Worm (Caenorhabditis elegans) whole organism, midembryonic: Measurements from ENCODE around the gene pud-1.2.

Experiments
- T22C8.4 ChIP-seq: fragments of 200-800 bp; sonication (Bioruptor generic); IDR thresholded peaks from 2 replicates; pipeline ENCODE4 v1.3.6; 2022; ENCODE audit warnings: missing genetic modification characterization, missing compliant biosample characterization
- cog-1 ChIP-seq: sonication (generic microtip); optimal IDR thresholded peaks from 2 replicates; lab custom pipeline; 2016; ENCODE audit warnings: missing genetic modification characterization, missing compliant biosample characterization
- flt-1 ChIP-seq: fragments of 200-800 bp; sonication (Bioruptor generic); IDR thresholded peaks from 2 replicates; pipeline ENCODE4 v1.3.6; 2022; ENCODE audit warnings: missing genetic modification characterization, missing compliant biosample characterization
- klf-2 ChIP-seq: fragments of 200-800 bp; sonication (Bioruptor generic); conservative IDR thresholded peaks from 2 replicates; pipeline ENCODE4 v1.3.6; 2022; ENCODE audit warnings: missing genetic modification reagents, missing genetic modification characterization, missing compliant biosample characterization
- med-1 ChIP-seq: sonication (generic microtip); optimal IDR thresholded peaks from 2 replicates; lab custom pipeline; 2017; ENCODE audit warnings: missing genetic modification characterization, mild to moderate bottlenecking, missing compliant biosample characterization, antibody characterized with exemption, missing genetic modification reagents; ENCODE audit not compliant: insufficient read depth
- ref-1 ChIP-seq: fragments of 200-800 bp; sonication (Bioruptor generic); conservative IDR thresholded peaks from 2 replicates; pipeline ENCODE4 v1.3.6; 2022; ENCODE audit warnings: missing genetic modification reagents, missing genetic modification characterization, missing compliant biosample characterization
- tab-1 ChIP-seq: fragments of 200-800 bp; sonication (Bioruptor generic); IDR thresholded peaks from 2 replicates; pipeline ENCODE4 v1.3.6; 2022; ENCODE audit warnings: missing genetic modification characterization, missing compliant biosample characterization
- ztf-23 ChIP-seq: fragments of 200-800 bp; sonication (Bioruptor generic); IDR thresholded peaks from 2 replicates; pipeline ENCODE4 v1.3.6; 2022; ENCODE audit warnings: missing genetic modification reagents, missing genetic modification characterization, missing compliant biosample characterization
- ztf-29 ChIP-seq: fragments of 200-800 bp; sonication (Bioruptor generic); IDR thresholded peaks from 2 replicates; pipeline ENCODE4 v1.3.6; 2022; ENCODE audit warnings: missing genetic modification reagents, missing genetic modification characterization, missing compliant biosample characterization

- no peak for TF ChIP-seq tab-1 (GFP tag; lab: Robert Waterston, UW)
- no peak for TF ChIP-seq flt-1 (GFP tag; lab: Robert Waterston, UW)
- TF ChIP-seq cog-1 (tag; lab: Kevin White, UChicago), result peak; percentile 67
- no peak for TF ChIP-seq T22C8.4
- no peak for TF ChIP-seq med-1 (GFP tag; lab: Kevin White, UChicago)
- no peak for TF ChIP-seq ztf-29 (GFP tag; lab: Robert Waterston, UW)
- TF ChIP-seq ref-1 (GFP tag; lab: Robert Waterston, UW), result no peak
- no peak for TF ChIP-seq klf-2 (GFP tag; lab: Robert Waterston, UW)
- no peak for TF ChIP-seq ztf-23
These were observed 43.8 kb downstream of the pud-1.2 start, which contains the start of gene fbxa-137 for ce11 chrV:2278543-2278942.
